Worm (Caenorhabditis elegans) whole organism, late embryonic: ENCODE measurements around the gene nhr-218.

Source experiments
- F13H6.1 ChIP-seq: sonication (generic microtip); optimal IDR thresholded peaks from 2 replicates; lab custom pipeline; 2016; ENCODE audit warnings: missing genetic modification characterization, missing compliant biosample characterization
- K09A11.1 ChIP-seq: sonication (generic microtip); optimal IDR thresholded peaks from 2 replicates; lab custom pipeline; 2017; ENCODE audit warnings: antibody characterized with exemption, mild to moderate bottlenecking, missing genetic modification characterization, missing compliant biosample characterization; ENCODE audit not compliant: insufficient read depth
- T23F11.4 ChIP-seq: fragments of 200-800 bp; sonication (Bioruptor generic); optimal IDR thresholded peaks from 2 replicates; lab custom pipeline; 2018; ENCODE audit warnings: mild to moderate bottlenecking, missing genetic modification characterization, missing compliant biosample characterization
- ceh-14 ChIP-seq: sonication (generic microtip); optimal IDR thresholded peaks from 2 replicates; lab custom pipeline; 2016; ENCODE audit warnings: missing genotype, missing genetic modification characterization, missing compliant biosample characterization
- ceh-18 ChIP-seq: sonication (generic microtip); optimal IDR thresholded peaks from 2 replicates; lab custom pipeline; 2016; ENCODE audit warnings: missing genetic modification characterization, missing compliant biosample characterization
- ceh-19 ChIP-seq: fragments of 200-800 bp; sonication (Bioruptor generic); optimal IDR thresholded peaks from 2 replicates; lab custom pipeline; 2018; ENCODE audit warnings: mild to moderate bottlenecking, missing genetic modification characterization, missing compliant biosample characterization
- ceh-2 ChIP-seq: sonication (generic microtip); optimal IDR thresholded peaks from 2 replicates; lab custom pipeline; 2016; ENCODE audit warnings: missing genotype, missing genetic modification characterization, missing compliant biosample characterization
- ceh-22 ChIP-seq: sonication (generic microtip); optimal IDR thresholded peaks from 2 replicates; lab custom pipeline; 2017; ENCODE audit warnings: missing biosample characterization, missing genetic modification characterization
- ceh-31 ChIP-seq: sonication (generic microtip); optimal IDR thresholded peaks from 2 replicates; lab custom pipeline; 2016; ENCODE audit warnings: missing genetic modification characterization, missing compliant biosample characterization
- ceh-6 ChIP-seq: fragments of 200-800 bp; sonication (Bioruptor generic); optimal IDR thresholded peaks from 2 replicates; lab custom pipeline; 2018; ENCODE audit warnings: mild to moderate bottlenecking, missing genetic modification characterization, missing compliant biosample characterization
- dmd-4 ChIP-seq: sonication (generic microtip); optimal IDR thresholded peaks from 2 replicates; lab custom pipeline; 2016; ENCODE audit warnings: borderline replicate concordance, missing genetic modification characterization, missing compliant biosample characterization
- elt-2 ChIP-seq: sonication (generic microtip); optimal IDR thresholded peaks from 2 replicates; lab custom pipeline; 2016; ENCODE audit warnings: missing genetic modification reagents, missing genetic modification characterization, missing compliant biosample characterization
- elt-4 ChIP-seq: sonication (generic microtip); optimal IDR thresholded peaks from 2 replicates; lab custom pipeline; 2016; ENCODE audit warnings: missing genetic modification characterization, missing compliant biosample characterization
- ets-4 ChIP-seq: sonication (generic microtip); optimal IDR thresholded peaks from 2 replicates; lab custom pipeline; 2016; ENCODE audit warnings: missing genetic modification characterization, missing compliant biosample characterization
- fax-1 ChIP-seq: sonication (generic microtip); optimal IDR thresholded peaks from 2 replicates; lab custom pipeline; 2016; ENCODE audit warnings: missing genotype, missing genetic modification characterization, missing compliant biosample characterization
- fkh-6 ChIP-seq: sonication (generic microtip); optimal IDR thresholded peaks from 2 replicates; lab custom pipeline; 2016; ENCODE audit warnings: missing genetic modification characterization, missing compliant biosample characterization
- hlh-13 ChIP-seq: fragments of 200-800 bp; sonication (Bioruptor generic); optimal IDR thresholded peaks from 2 replicates; lab custom pipeline; 2018; ENCODE audit warnings: mild to moderate bottlenecking, missing genetic modification characterization, missing compliant biosample characterization
- hlh-30 ChIP-seq: sonication (generic microtip); optimal IDR thresholded peaks from 2 replicates; lab custom pipeline; 2017; ENCODE audit warnings: antibody characterized with exemption, missing genetic modification characterization, missing compliant biosample characterization; ENCODE audit not compliant: insufficient read depth
- lim-6 ChIP-seq: sonication (generic microtip); optimal IDR thresholded peaks from 2 replicates; lab custom pipeline; 2016; ENCODE audit warnings: missing genetic modification characterization, missing compliant biosample characterization
- mec-3 ChIP-seq: sonication (generic microtip); optimal IDR thresholded peaks from 2 replicates; lab custom pipeline; 2016; ENCODE audit warnings: borderline replicate concordance, missing genetic modification characterization, missing compliant biosample characterization
- nhr-11 ChIP-seq: fragments of 150-350 bp; optimal IDR thresholded peaks from 2 replicates; lab custom pipeline; 2014; ENCODE audit warnings: missing biosample characterization, missing genetic modification characterization
- npax-4 ChIP-seq: sonication (generic microtip); optimal IDR thresholded peaks from 2 replicates; lab custom pipeline; 2016; ENCODE audit warnings: missing genetic modification characterization, missing compliant biosample characterization
- odd-2 ChIP-seq: sonication (generic microtip); optimal IDR thresholded peaks from 2 replicates; lab custom pipeline; 2017; ENCODE audit warnings: antibody characterized with exemption, mild to moderate bottlenecking, missing genetic modification characterization, missing compliant biosample characterization
- pat-9 ChIP-seq: fragments of 200-800 bp; sonication (Bioruptor generic); optimal IDR thresholded peaks from 2 replicates; lab custom pipeline; 2018; ENCODE audit warnings: mild to moderate bottlenecking, missing genetic modification characterization, moderate library complexity, missing compliant biosample characterization
- pha-4 ChIP-seq: fragments of 150-350 bp; optimal IDR thresholded peaks from 2 replicates; lab custom pipeline; 2018; ENCODE audit warnings: missing biosample characterization, missing genetic modification reagents, missing genetic modification characterization
- pqm-1 ChIP-seq: sonication (generic microtip); optimal IDR thresholded peaks from 2 replicates; lab custom pipeline; 2016; ENCODE audit warnings: missing genetic modification characterization, missing compliant biosample characterization
- pros-1 ChIP-seq: fragments of 150-350 bp; optimal IDR thresholded peaks from 2 replicates; lab custom pipeline; 2014; ENCODE audit warnings: missing biosample characterization, missing genetic modification reagents, missing genetic modification characterization
- rnt-1 ChIP-seq: sonication (generic microtip); optimal IDR thresholded peaks from 2 replicates; lab custom pipeline; 2016; ENCODE audit warnings: missing genetic modification characterization, missing compliant biosample characterization
- syd-9 ChIP-seq: sonication (generic microtip); optimal IDR thresholded peaks from 2 replicates; lab custom pipeline; 2016; ENCODE audit warnings: mild to moderate bottlenecking, missing genetic modification characterization, moderate library complexity, missing compliant biosample characterization
- unc-86 ChIP-seq: sonication (generic microtip); optimal IDR thresholded peaks from 2 replicates; lab custom pipeline; 2016; ENCODE audit warnings: missing genetic modification characterization, missing compliant biosample characterization
- zip-5 ChIP-seq: sonication (generic microtip); optimal IDR thresholded peaks from 2 replicates; lab custom pipeline; 2016; ENCODE audit warnings: missing genetic modification characterization, missing compliant biosample characterization
- ztf-16 ChIP-seq: sonication (generic microtip); optimal IDR thresholded peaks from 2 replicates; lab custom pipeline; 2017; ENCODE audit warnings: missing genetic modification characterization, missing compliant biosample characterization

nhr-218 gene

DNA sequence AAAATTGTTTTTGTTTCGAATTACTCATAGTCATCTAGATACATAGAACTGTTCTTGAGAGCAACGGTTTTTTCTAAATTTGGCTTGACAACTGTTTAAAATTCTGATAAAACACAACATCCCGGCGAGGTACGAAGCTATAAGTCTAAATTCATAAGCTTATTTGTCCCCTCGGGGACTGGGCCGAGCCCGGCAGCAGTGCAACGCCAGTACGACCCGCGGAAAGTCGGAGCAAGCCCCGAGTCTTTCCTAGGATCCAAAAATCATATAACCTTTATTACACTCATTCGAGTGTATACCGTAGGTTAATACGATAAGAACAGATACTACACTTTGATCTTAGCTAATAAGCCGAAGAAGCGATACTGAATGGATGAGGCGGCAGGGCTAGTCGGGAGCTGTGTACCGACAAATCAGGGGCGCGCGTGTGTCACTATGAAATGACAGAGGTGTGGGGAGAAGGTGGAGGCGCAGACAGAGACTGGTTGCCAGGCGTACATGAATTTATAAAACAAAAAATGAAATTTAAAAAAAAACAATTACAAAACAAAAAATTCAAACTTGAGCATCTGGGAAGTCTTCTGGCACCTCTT lies 32.6 kb upstream of the nhr-218 start:
- TF ChIP-seq T23F11.4 (GFP tag; lab: Kevin White, UChicago) (no peak), ceh-31 (tag; lab: Kevin White, UChicago) (no peak), pha-4 (no peak), elt-4 (tag; lab: Kevin White, UChicago) (no peak), pat-9 (tag; lab: Kevin White, UChicago) (no peak), hlh-13 (no peak), F13H6.1 (tag; lab: Kevin White, UChicago) (no peak), dmd-4 (no peak), fkh-6 (no peak), unc-86 (tag; lab: Kevin White, UChicago) (no peak), nhr-11 (tag; lab: Kevin White, UChicago) (no peak), fax-1 (no peak), K09A11.1 (tag; lab: Kevin White, UChicago) (no peak), ceh-6 (GFP tag; lab: Kevin White, UChicago) (no peak), ceh-2 (tag; lab: Kevin White, UChicago) (no peak), zip-5 (tag; lab: Kevin White, UChicago) (no peak), ceh-19 (GFP tag; lab: Kevin White, UChicago) (no peak), lim-6 (tag; lab: Kevin White, UChicago) (no peak), rnt-1 (no peak), ztf-16 (tag; lab: Kevin White, UChicago) (no peak)

- TF ChIP-seq pat-9 (tag; lab: Kevin White, UChicago) (no peak), ets-4 (no peak), pha-4 (no peak), ceh-14 (tag; lab: Kevin White, UChicago) (no peak), pros-1 (tag; lab: Kevin White, UChicago) (no peak), fax-1 (no peak), hlh-30 (tag; lab: Kevin White, UChicago) (no peak)
These were observed 31.7 kb upstream of the nhr-218 start, which contains the start of gene F11A5.13 for ce11 chrV:16226581-16226980. TSS of gene F11A5.13 (minus strand) at chrV:16226681.

- no peak for TF ChIP-seq ceh-18 (tag; lab: Kevin White, UChicago)
- TF ChIP-seq ceh-31 (tag; lab: Kevin White, UChicago), result no peak
- TF ChIP-seq elt-4 (tag; lab: Kevin White, UChicago), result no peak
- TF ChIP-seq pat-9 (tag; lab: Kevin White, UChicago), result no peak
- no peak for TF ChIP-seq lim-6 (tag; lab: Kevin White, UChicago)
- TF ChIP-seq npax-4 (tag; lab: Kevin White, UChicago), result no peak
- TF ChIP-seq, all 69 proteins: peak for 0
These were observed 28.8 kb upstream of the nhr-218 start for ce11 chrV:16229439-16229838.

DNA sequence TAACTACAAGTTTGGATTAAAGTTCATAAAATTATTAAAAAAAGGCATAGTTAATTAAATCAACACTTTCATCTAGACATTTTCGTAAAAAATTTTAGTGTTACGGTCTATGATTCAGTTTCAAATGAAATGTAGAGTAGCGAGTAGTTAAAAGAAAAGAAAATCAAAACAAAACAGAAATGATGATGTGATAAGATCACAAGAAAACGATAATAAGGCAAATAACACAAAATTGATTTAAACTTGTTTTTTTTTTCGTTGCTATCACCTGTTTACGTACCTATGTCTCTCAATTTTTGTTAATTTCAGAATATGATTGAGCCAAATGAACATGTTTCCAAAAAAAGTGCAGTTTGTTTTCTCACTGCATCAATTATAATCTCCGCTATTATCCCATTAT lies 28.3 kb upstream of the nhr-218 start, which contains the start of the genes F21H7.2 and F21H7.12:
Gene F21H7.2 (minus strand): TSS at position 101 of the 400 bp plus-strand sequence.
Gene F21H7.12 (plus strand): TSS at position 270 of the 400 bp plus-strand sequence.
- TF ChIP-seq pros-1 (tag; lab: Kevin White, UChicago) (no peak), pqm-1 (tag; lab: Kevin White, UChicago) (no peak), ceh-22 (tag; lab: Kevin White, UChicago) (no peak), mec-3 (tag; lab: Kevin White, UChicago) (no peak)

ce11 chrV:16232180-16232579 lies 26.1 kb upstream of the nhr-218 start, which contains the start of gene gst-22:
TSS of gene gst-22 (minus strand) at chrV:16232282.
- TF ChIP-seq elt-2 (tag; lab: Kevin White, UChicago), result peak; percentile 86
- TF ChIP-seq fkh-6, result no peak
- no peak for TF ChIP-seq odd-2
- TF ChIP-seq, all 69 proteins: peak for 1

DNA sequence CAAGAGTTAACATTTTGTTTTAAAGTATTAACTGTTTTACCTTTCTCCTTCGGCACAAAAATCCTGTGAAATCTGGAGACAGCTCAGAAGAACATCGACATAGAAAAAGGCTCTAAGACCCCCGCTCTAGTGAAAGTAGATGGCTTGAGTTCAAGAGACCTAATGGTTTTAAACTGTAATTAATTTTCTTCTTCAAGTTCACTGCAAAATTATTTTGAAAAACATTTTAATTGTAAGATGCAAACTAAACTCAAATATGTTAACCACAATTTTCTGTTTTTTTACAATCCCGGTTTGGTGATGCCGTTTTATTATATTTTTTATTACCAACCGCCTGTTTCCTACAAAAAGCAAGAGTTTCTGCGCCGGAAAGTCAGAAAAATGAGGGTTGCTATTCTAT lies 24.6 kb upstream of the nhr-218 start, which contains the start of gene clec-233:
Gene clec-233 (plus strand): TSS at position 301 of the 400 bp plus-strand sequence.
- TF ChIP-seq syd-9 (tag; lab: Kevin White, UChicago), result no peak
